Fruit fly (Drosophila melanogaster): ENCODE measurements around the gene CG15019.

The CG15019 gene

DNA sequence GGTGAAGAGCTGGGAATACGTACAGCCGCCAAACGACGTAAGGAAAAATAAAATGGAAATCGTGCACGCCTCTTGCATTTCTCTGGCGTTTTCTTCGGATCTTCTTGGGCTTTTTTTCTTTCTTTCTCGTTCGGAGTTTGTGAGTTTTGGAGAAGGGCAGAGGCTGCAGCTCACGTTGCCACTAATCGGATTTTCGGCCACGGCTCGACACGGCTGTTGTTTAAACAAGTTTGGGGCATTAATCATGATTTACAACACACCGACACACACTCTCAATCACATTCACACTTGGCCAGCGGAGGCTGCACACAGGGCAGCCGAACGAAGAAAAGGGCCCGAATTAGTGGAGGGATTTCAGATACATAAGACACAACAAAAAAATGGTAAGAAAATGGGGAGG lies 9.5 kb downstream of the CG15019 start:
- TF ChIP-seq ovo (GFP tag; optimal IDR thresholded peaks at IDR 0.05) (no peak), CG12768 (GFP tag; optimal IDR thresholded peaks at IDR 0.05) (no peak), Clk (GFP tag; optimal IDR thresholded peaks at IDR 0.05) (no peak), kay (GFP tag; ENCODE audit: borderline replicate concordance) (no peak), CG33017 (tag; optimal IDR thresholded peaks at IDR 0.05) (no peak), CG1620 (GFP tag; optimal IDR thresholded peaks at IDR 0.05) (no peak), bab1 (GFP tag; optimal IDR thresholded peaks at IDR 0.05) (no peak)

- TF ChIP-seq tj (GFP tag; optimal IDR thresholded peaks at IDR 0.05): no peak
- no peak for TF ChIP-seq ovo (GFP tag; optimal IDR thresholded peaks at IDR 0.05)
- TF ChIP-seq Clk (GFP tag; optimal IDR thresholded peaks at IDR 0.05): no peak
- TF ChIP-seq Crg-1 (GFP tag; optimal IDR thresholded peaks at IDR 0.05): no peak
- TF ChIP-seq cic (GFP tag; optimal IDR thresholded peaks at IDR 0.05): no peak
- no peak for TF ChIP-seq Mnt (GFP tag; optimal IDR thresholded peaks at IDR 0.05)
- TF ChIP-seq Hr96 (GFP tag; optimal IDR thresholded peaks at IDR 0.05): no peak
- TF ChIP-seq cnc (optimal IDR thresholded peaks at IDR 0.05): no peak
Measured at dm6 chr3L:4395501-4396073, 10.3 kb downstream of the CG15019 start.

DNA sequence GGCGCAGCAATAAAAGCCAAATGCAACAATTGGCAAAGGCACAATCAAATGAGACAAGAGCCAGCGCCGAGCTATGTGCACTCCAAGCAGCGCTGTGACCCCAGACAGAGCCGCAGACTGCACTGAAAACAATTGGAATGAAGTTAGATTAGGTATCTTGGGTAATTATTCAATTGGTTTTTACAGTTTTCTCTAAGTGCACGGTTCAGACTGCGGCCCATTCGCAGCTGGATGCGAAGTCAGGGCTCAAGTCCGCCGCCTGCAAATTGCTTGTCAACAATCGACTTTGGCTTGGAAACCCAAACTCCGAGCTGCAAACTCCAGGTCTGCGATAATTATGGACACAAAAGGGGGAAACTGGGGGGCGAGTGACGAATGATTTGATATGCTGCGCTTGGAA lies 12.2 kb downstream of the CG15019 start:
- TF ChIP-seq Clk (GFP tag; optimal IDR thresholded peaks at IDR 0.05): no peak
- no peak for TF ChIP-seq kay (GFP tag; ENCODE audit: borderline replicate concordance)
- TF ChIP-seq CG1620 (GFP tag; optimal IDR thresholded peaks at IDR 0.05): no peak

- TF ChIP-seq CG1620 (GFP tag; optimal IDR thresholded peaks at IDR 0.05) (no peak), cic (GFP tag; optimal IDR thresholded peaks at IDR 0.05) (no peak), CG7101 (tag; optimal IDR thresholded peaks at IDR 0.05) (no peak), CG11617 (GFP tag; optimal IDR thresholded peaks at IDR 0.05) (no peak), Clk (GFP tag; optimal IDR thresholded peaks at IDR 0.05) (no peak), Crg-1 (GFP tag; optimal IDR thresholded peaks at IDR 0.05) (no peak), bab1 (GFP tag; optimal IDR thresholded peaks at IDR 0.05) (no peak), toe (GFP tag; optimal IDR thresholded peaks at IDR 0.05) (no peak), ovo (GFP tag; optimal IDR thresholded peaks at IDR 0.05) (no peak), Mnt (GFP tag; optimal IDR thresholded peaks at IDR 0.05) (no peak)
Measured at dm6 chr3L:4392851-4393250, 13.0 kb downstream of the CG15019 start.

DNA sequence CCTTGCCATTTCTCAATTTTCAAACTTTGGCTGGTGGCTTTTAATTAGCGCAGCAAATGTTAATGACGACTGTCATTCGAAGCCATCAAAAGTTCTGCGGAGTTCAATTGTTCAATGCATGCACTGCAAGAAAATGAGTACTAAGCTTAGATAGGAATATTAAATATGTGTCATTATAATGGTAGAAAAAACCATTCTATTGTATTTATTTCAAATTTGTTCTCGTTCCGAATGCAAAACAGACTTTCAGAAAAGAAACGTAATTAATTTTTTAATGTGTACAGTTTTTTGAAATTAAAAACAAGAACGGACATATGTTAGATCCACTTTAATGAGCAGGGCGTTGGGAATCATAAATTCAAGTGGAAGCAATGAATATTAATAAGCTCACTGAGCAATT lies 16.8 kb downstream of the CG15019 start:
- no peak for TF ChIP-seq CG33017 (tag; optimal IDR thresholded peaks at IDR 0.05)
- no peak for TF ChIP-seq CG14711 (tag; optimal IDR thresholded peaks at IDR 0.05)
- no peak for TF ChIP-seq pad (GFP tag; optimal IDR thresholded peaks at IDR 0.05)
- TF ChIP-seq CG12768 (GFP tag; optimal IDR thresholded peaks at IDR 0.05): no peak
- no peak for TF ChIP-seq bab1 (GFP tag; optimal IDR thresholded peaks at IDR 0.05)
- no peak for TF ChIP-seq CG7101 (tag; optimal IDR thresholded peaks at IDR 0.05)
- no peak for TF ChIP-seq cnc (optimal IDR thresholded peaks at IDR 0.05)
- TF ChIP-seq toe (GFP tag; optimal IDR thresholded peaks at IDR 0.05): no peak
- no peak for TF ChIP-seq CG1620 (GFP tag; optimal IDR thresholded peaks at IDR 0.05)
- TF ChIP-seq Hr96 (GFP tag; optimal IDR thresholded peaks at IDR 0.05): no peak

DNA sequence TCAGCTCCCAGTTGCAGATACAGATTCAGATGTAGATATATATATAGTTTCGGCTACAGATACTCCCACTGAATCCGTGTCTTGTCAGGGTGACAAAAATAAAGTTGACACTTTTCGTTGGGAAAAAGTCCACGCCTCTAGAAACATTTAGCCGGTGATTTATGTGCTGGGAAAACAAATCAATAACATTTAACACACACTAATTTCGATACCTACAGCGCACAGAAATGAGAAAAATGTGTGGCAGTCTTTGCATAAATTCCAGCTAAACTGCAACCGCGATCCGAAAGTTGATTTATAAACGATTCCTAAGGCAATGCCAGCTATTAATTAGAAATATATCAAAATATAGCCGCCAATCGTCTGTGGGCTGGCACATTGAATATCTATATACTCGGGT lies 17.6 kb downstream of the CG15019 start:
- TF ChIP-seq ovo (GFP tag; optimal IDR thresholded peaks at IDR 0.05) (no peak), bab1 (GFP tag; optimal IDR thresholded peaks at IDR 0.05) (no peak), CG7045 (GFP tag; optimal IDR thresholded peaks at IDR 0.05) (no peak), toe (GFP tag; optimal IDR thresholded peaks at IDR 0.05) (no peak), CG14711 (tag; optimal IDR thresholded peaks at IDR 0.05) (no peak), CG12768 (GFP tag; optimal IDR thresholded peaks at IDR 0.05) (no peak), kay (GFP tag; ENCODE audit: borderline replicate concordance) (no peak), tj (GFP tag; optimal IDR thresholded peaks at IDR 0.05) (no peak), Mnt (GFP tag; optimal IDR thresholded peaks at IDR 0.05) (no peak), Crg-1 (GFP tag; optimal IDR thresholded peaks at IDR 0.05) (no peak), pad (GFP tag; optimal IDR thresholded peaks at IDR 0.05) (no peak), CG1620 (GFP tag; optimal IDR thresholded peaks at IDR 0.05) (no peak), Clk (GFP tag; optimal IDR thresholded peaks at IDR 0.05) (no peak), CG11617 (GFP tag; optimal IDR thresholded peaks at IDR 0.05) (no peak), Hr96 (GFP tag; optimal IDR thresholded peaks at IDR 0.05) (no peak), CG7101 (tag; optimal IDR thresholded peaks at IDR 0.05) (no peak), cic (GFP tag; optimal IDR thresholded peaks at IDR 0.05) (no peak)

DNA sequence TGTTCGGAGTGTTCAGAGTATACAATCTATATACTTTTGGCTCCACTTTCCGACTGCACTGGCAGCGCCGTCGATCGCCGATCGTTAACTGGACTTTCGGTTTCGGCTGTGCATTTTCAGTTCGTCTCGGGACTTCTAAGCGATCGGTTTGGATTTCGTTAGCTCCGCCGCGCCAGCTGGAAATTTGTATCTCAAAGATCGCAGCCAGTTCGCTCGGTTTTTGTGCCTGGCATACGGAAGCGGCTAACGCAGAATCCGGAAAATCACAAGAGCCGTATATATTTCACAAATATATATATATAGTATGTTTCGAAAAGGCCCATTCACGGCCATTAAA lies 21.6 kb downstream of the CG15019 start, which contains the start of gene slow:
TSS of gene slow (plus strand) at position 117 of the 337 bp plus-strand sequence.
- TF ChIP-seq CG33017 (tag; optimal IDR thresholded peaks at IDR 0.05) (no peak), CG5204 (GFP tag; optimal IDR thresholded peaks at IDR 0.05) (no peak), CG1620 (GFP tag; optimal IDR thresholded peaks at IDR 0.05) (no peak), toe (GFP tag; optimal IDR thresholded peaks at IDR 0.05) (no peak), Clk (GFP tag; optimal IDR thresholded peaks at IDR 0.05) (no peak), CG7045 (GFP tag; optimal IDR thresholded peaks at IDR 0.05) (no peak), cic (GFP tag; optimal IDR thresholded peaks at IDR 0.05) (no peak), CG7101 (tag; optimal IDR thresholded peaks at IDR 0.05) (no peak), Mnt (GFP tag; optimal IDR thresholded peaks at IDR 0.05) (no peak), CG14711 (tag; optimal IDR thresholded peaks at IDR 0.05) (no peak), ovo (GFP tag; optimal IDR thresholded peaks at IDR 0.05) (no peak), kay (GFP tag; ENCODE audit: borderline replicate concordance) (no peak), Crg-1 (GFP tag; optimal IDR thresholded peaks at IDR 0.05) (no peak)

Measured in whole organism, adult.